Worm (Caenorhabditis elegans) whole organism, late embryonic: ENCODE results near the gene R05H10.7.

Experiments used
- C08G9.2 ChIP-seq: sonication (generic microtip); optimal IDR thresholded peaks from 2 replicates; lab custom pipeline; 2016; ENCODE audit warnings: mild to moderate bottlenecking, missing genetic modification characterization, moderate library complexity, missing compliant biosample characterization
- K02D7.2 ChIP-seq: sonication (generic microtip); optimal IDR thresholded peaks from 2 replicates; lab custom pipeline; 2017; ENCODE audit warnings: mild to moderate bottlenecking, missing genetic modification characterization, missing compliant biosample characterization
- T23F11.4 ChIP-seq: fragments of 200-800 bp; sonication (Bioruptor generic); optimal IDR thresholded peaks from 2 replicates; lab custom pipeline; 2018; ENCODE audit warnings: mild to moderate bottlenecking, missing genetic modification characterization, missing compliant biosample characterization
- ama-1 ChIP-seq: fragments of 150-350 bp; optimal IDR thresholded peaks from 2 replicates; lab custom pipeline; 2014
- ceh-18 ChIP-seq: sonication (generic microtip); optimal IDR thresholded peaks from 2 replicates; lab custom pipeline; 2016; ENCODE audit warnings: missing genetic modification characterization, missing compliant biosample characterization
- ceh-19 ChIP-seq: fragments of 200-800 bp; sonication (Bioruptor generic); optimal IDR thresholded peaks from 2 replicates; lab custom pipeline; 2018; ENCODE audit warnings: mild to moderate bottlenecking, missing genetic modification characterization, missing compliant biosample characterization
- ceh-2 ChIP-seq: sonication (generic microtip); optimal IDR thresholded peaks from 2 replicates; lab custom pipeline; 2016; ENCODE audit warnings: missing genotype, missing genetic modification characterization, missing compliant biosample characterization
- ceh-34 ChIP-seq: sonication (generic microtip); optimal IDR thresholded peaks from 2 replicates; lab custom pipeline; 2016; ENCODE audit warnings: mild to moderate bottlenecking, missing genetic modification characterization, missing compliant biosample characterization
- ceh-45 ChIP-seq: fragments of 200-800 bp; sonication (Bioruptor generic); IDR thresholded peaks from 2 replicates; pipeline ENCODE4 v1.3.6; 2022; ENCODE audit warnings: missing genetic modification reagents, missing genetic modification characterization, missing compliant biosample characterization
- ceh-48 ChIP-seq: sonication (generic microtip); optimal IDR thresholded peaks from 2 replicates; lab custom pipeline; 2016; ENCODE audit warnings: missing genetic modification characterization, inconsistent platforms, missing compliant biosample characterization
- elt-2 ChIP-seq: sonication (generic microtip); optimal IDR thresholded peaks from 2 replicates; lab custom pipeline; 2016; ENCODE audit warnings: missing genetic modification reagents, missing genetic modification characterization, missing compliant biosample characterization
- elt-4 ChIP-seq: sonication (generic microtip); optimal IDR thresholded peaks from 2 replicates; lab custom pipeline; 2016; ENCODE audit warnings: missing genetic modification characterization, missing compliant biosample characterization
- gmeb-2 ChIP-seq: sonication (generic microtip); optimal IDR thresholded peaks from 2 replicates; lab custom pipeline; 2016; ENCODE audit warnings: missing genetic modification characterization, inconsistent platforms, missing compliant biosample characterization
- hlh-15 ChIP-seq: sonication (generic microtip); optimal IDR thresholded peaks from 2 replicates; lab custom pipeline; 2016; ENCODE audit warnings: missing genetic modification characterization, missing compliant biosample characterization
- hlh-8 ChIP-seq: sonication (generic microtip); optimal IDR thresholded peaks from 2 replicates; lab custom pipeline; 2016; ENCODE audit warnings: missing genotype, missing genetic modification characterization, missing compliant biosample characterization
- lim-6 ChIP-seq: sonication (generic microtip); optimal IDR thresholded peaks from 2 replicates; lab custom pipeline; 2016; ENCODE audit warnings: missing genetic modification characterization, missing compliant biosample characterization
- lin-11 ChIP-seq: fragments of 200-800 bp; sonication (Bioruptor generic); optimal IDR thresholded peaks from 2 replicates; lab custom pipeline; 2018; ENCODE audit warnings: mild to moderate bottlenecking, missing genetic modification characterization, missing compliant biosample characterization
- nfya-1 ChIP-seq: sonication (generic microtip); optimal IDR thresholded peaks from 2 replicates; lab custom pipeline; 2017; ENCODE audit warnings: missing genetic modification characterization, mild to moderate bottlenecking, missing compliant biosample characterization, antibody characterized with exemption, moderate library complexity
- npax-4 ChIP-seq: sonication (generic microtip); optimal IDR thresholded peaks from 2 replicates; lab custom pipeline; 2016; ENCODE audit warnings: missing genetic modification characterization, missing compliant biosample characterization
- pat-9 ChIP-seq: fragments of 200-800 bp; sonication (Bioruptor generic); optimal IDR thresholded peaks from 2 replicates; lab custom pipeline; 2018; ENCODE audit warnings: mild to moderate bottlenecking, missing genetic modification characterization, moderate library complexity, missing compliant biosample characterization
- pax-1 ChIP-seq: fragments of 150-350 bp; optimal IDR thresholded peaks from 2 replicates; lab custom pipeline; 2014; ENCODE audit warnings: missing biosample characterization, missing genetic modification characterization
- pha-4 ChIP-seq: fragments of 150-350 bp; optimal IDR thresholded peaks from 2 replicates; lab custom pipeline; 2018; ENCODE audit warnings: missing biosample characterization, missing genetic modification reagents, missing genetic modification characterization
- pqm-1 ChIP-seq: sonication (generic microtip); optimal IDR thresholded peaks from 2 replicates; lab custom pipeline; 2016; ENCODE audit warnings: missing genetic modification characterization, missing compliant biosample characterization
- pros-1 ChIP-seq: fragments of 150-350 bp; optimal IDR thresholded peaks from 2 replicates; lab custom pipeline; 2014; ENCODE audit warnings: missing biosample characterization, missing genetic modification reagents, missing genetic modification characterization
- ref-2 ChIP-seq: sonication (generic microtip); optimal IDR thresholded peaks from 2 replicates; lab custom pipeline; 2016; ENCODE audit warnings: missing genetic modification characterization, missing compliant biosample characterization
- tbx-7 ChIP-seq: sonication (generic microtip); optimal IDR thresholded peaks from 2 replicates; lab custom pipeline; 2016; ENCODE audit warnings: missing genotype, missing genetic modification characterization, missing compliant biosample characterization
- ttx-3 ChIP-seq: sonication (generic microtip); optimal IDR thresholded peaks from 2 replicates; lab custom pipeline; 2016; ENCODE audit warnings: missing genetic modification reagents, missing genetic modification characterization, missing compliant biosample characterization
- unc-3 ChIP-seq, 2 experiments: fragments of 200-800 bp in 1 of 2; sonication (Bioruptor generic) in 1 of 2; sonication (generic microtip) in 1 of 2; conservative IDR thresholded peaks in 1 of 2; optimal IDR thresholded peaks in 1 of 2; 2 replicates each; pipeline versions ENCODE4 v1.3.6 to Lab custom; 2016 to 2022; ENCODE audit warnings: missing compliant biosample characterization in 2 of 2, missing genetic modification characterization in 2 of 2, missing genetic modification reagents in 1 of 2
- unc-42 ChIP-seq: sonication (generic microtip); optimal IDR thresholded peaks from 2 replicates; lab custom pipeline; 2016; ENCODE audit warnings: missing genotype, missing genetic modification characterization, missing compliant biosample characterization
- unc-86 ChIP-seq: sonication (generic microtip); optimal IDR thresholded peaks from 2 replicates; lab custom pipeline; 2016; ENCODE audit warnings: missing genetic modification characterization, missing compliant biosample characterization
- zip-5 ChIP-seq: sonication (generic microtip); optimal IDR thresholded peaks from 2 replicates; lab custom pipeline; 2016; ENCODE audit warnings: missing genetic modification characterization, missing compliant biosample characterization

Gene R05H10.7

ce11 chrII:14892515-14892914, 37.2 kb downstream of the R05H10.7 start:
- TF ChIP-seq unc-42 (peak; percentile 44), pros-1 (tag; lab: Kevin White, UChicago) (no peak), ceh-2 (no peak)

DNA sequence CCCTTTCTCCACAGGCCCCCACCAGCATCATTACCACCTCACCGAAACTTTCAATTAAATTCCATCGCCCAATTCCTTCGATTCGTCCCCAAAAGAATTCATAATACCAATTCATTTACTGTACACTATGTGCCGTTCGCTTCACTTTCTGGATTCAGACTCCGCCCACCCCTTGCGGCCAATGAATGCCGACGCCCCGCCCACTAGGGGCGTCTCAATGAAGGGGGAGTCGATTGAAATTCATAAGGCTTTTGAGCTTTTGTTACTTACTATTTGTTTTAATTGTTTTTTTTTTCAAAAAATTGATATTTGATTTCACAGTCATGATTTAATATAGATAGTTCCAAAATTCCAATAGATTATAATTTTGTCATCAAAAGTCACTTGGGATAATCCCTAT, 41.2 kb downstream of the R05H10.7 start:
- no peak for TF ChIP-seq pha-4 (tag; lab: Kevin White, UChicago)
- peak; percentile 54 for TF ChIP-seq nfya-1 (tag; lab: Kevin White, UChicago)

DNA sequence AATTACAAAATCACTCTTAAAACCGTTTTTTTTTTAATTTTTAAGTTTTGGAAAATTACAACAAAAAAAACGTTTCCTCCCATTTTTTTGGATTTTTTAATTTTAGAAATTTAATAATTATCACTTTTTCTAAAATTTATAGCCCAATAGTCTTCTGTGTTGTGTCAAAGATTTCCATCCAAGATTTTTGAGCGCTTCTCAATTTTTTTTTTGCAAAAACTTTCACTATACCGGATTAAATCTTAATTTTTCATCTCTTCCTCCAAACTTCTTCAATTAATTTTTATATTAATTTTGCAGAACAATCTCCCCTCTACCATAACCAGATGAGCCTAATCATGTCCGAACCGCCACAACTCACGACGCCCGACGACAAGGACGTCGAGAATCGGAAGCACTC, 46.9 kb downstream of the R05H10.7 start, which contains the start of gene cog-1:
Gene cog-1 (plus strand): TSS at position 301 of the 400 bp plus-strand sequence.
- TF ChIP-seq lin-11 (tag; lab: Kevin White, UChicago) (no peak), ceh-19 (GFP tag; lab: Kevin White, UChicago) (no peak), ama-1 (lab: Kevin White, UChicago) (no peak)

ce11 chrII:14903611-14904010, 48.3 kb downstream of the R05H10.7 start:
- no peak for TF ChIP-seq C08G9.2 (tag; lab: Kevin White, UChicago)
- no peak for TF ChIP-seq ceh-18 (tag; lab: Kevin White, UChicago)
- TF ChIP-seq npax-4 (tag; lab: Kevin White, UChicago), result no peak
- TF ChIP-seq ceh-48, result no peak
- no peak for TF ChIP-seq unc-3 (GFP tag; conservative IDR thresholded peaks at IDR 0.05; lab: Robert Waterston, UW)
- no peak for TF ChIP-seq unc-3 (tag; optimal IDR thresholded peaks at IDR 0.05; lab: Kevin White, UChicago)
- TF ChIP-seq unc-86, result no peak
- no peak for TF ChIP-seq ceh-45
- no peak for TF ChIP-seq hlh-15 (tag; lab: Kevin White, UChicago)
- TF ChIP-seq pros-1 (tag; lab: Kevin White, UChicago), result no peak
- no peak for TF ChIP-seq K02D7.2 (tag; lab: Kevin White, UChicago)
- no peak for TF ChIP-seq ceh-34 (tag; lab: Kevin White, UChicago)
- TF ChIP-seq, all 69 proteins: peak for 0

- no peak for TF ChIP-seq pqm-1 (tag; lab: Kevin White, UChicago)
- no peak for TF ChIP-seq zip-5 (tag; lab: Kevin White, UChicago)
- TF ChIP-seq elt-4 (tag; lab: Kevin White, UChicago), result no peak
- TF ChIP-seq pax-1 (tag; lab: Kevin White, UChicago), result no peak
- no peak for TF ChIP-seq hlh-8 (tag; lab: Kevin White, UChicago)
- TF ChIP-seq gmeb-2, result no peak
- TF ChIP-seq elt-2 (tag; lab: Kevin White, UChicago), result no peak
- TF ChIP-seq pat-9, result no peak
- no peak for TF ChIP-seq ttx-3 (tag; lab: Kevin White, UChicago)
- TF ChIP-seq lim-6 (tag; lab: Kevin White, UChicago), result no peak
- TF ChIP-seq pros-1 (tag; lab: Kevin White, UChicago), result no peak
- TF ChIP-seq tbx-7, result no peak
- no peak for TF ChIP-seq nfya-1 (tag; lab: Kevin White, UChicago)
- TF ChIP-seq pha-4 (tag; lab: Kevin White, UChicago), result no peak
- no peak for TF ChIP-seq hlh-15 (tag; lab: Kevin White, UChicago)
- no peak for TF ChIP-seq T23F11.4 (GFP tag; lab: Kevin White, UChicago)
- TF ChIP-seq lin-11 (tag; lab: Kevin White, UChicago), result no peak
- TF ChIP-seq unc-3 (GFP tag; conservative IDR thresholded peaks at IDR 0.05; lab: Robert Waterston, UW), result no peak
- TF ChIP-seq unc-3 (tag; optimal IDR thresholded peaks at IDR 0.05; lab: Kevin White, UChicago), result no peak
- TF ChIP-seq ref-2 (tag; lab: Kevin White, UChicago), result no peak
- no peak for TF ChIP-seq ceh-48
- TF ChIP-seq, all 69 proteins: peak for 0
These were observed 49.3 kb downstream of the R05H10.7 start for ce11 chrII:14904635-14905034.
